Worm (Caenorhabditis elegans) whole organism, L2 larva: Measurements from ENCODE around the gene shw-3.

ENCODE experiments used
- F13H6.1 ChIP-seq: sonication (generic microtip); optimal IDR thresholded peaks from 2 replicates; lab custom pipeline; 2016; ENCODE audit warnings: missing genetic modification characterization, missing compliant biosample characterization
- ama-1 ChIP-seq: fragments of 150-350 bp; optimal IDR thresholded peaks from 2 replicates; lab custom pipeline; 2018; ENCODE audit warnings: inconsistent platforms
- ceh-16 ChIP-seq: fragments of 150-350 bp; optimal IDR thresholded peaks from 2 replicates; lab custom pipeline; 2014; ENCODE audit warnings: missing biosample characterization, missing genetic modification characterization
- egl-27 ChIP-seq: sonication (generic microtip); optimal IDR thresholded peaks from 3 replicates; lab custom pipeline; 2017; ENCODE audit warnings: missing biosample characterization, missing genetic modification reagents, missing genetic modification characterization
- lin-13 ChIP-seq: fragments of 150-350 bp; optimal IDR thresholded peaks from 2 replicates; lab custom pipeline; 2014; ENCODE audit warnings: missing biosample characterization, missing genetic modification reagents, missing genetic modification characterization
- lin-39 ChIP-seq: fragments of 150-350 bp; optimal IDR thresholded peaks from 2 replicates; lab custom pipeline; 2014; ENCODE audit warnings: missing biosample characterization, missing genetic modification reagents, missing genetic modification characterization
- mab-5 ChIP-seq: fragments of 150-350 bp; optimal IDR thresholded peaks from 2 replicates; lab custom pipeline; 2014; ENCODE audit warnings: missing biosample characterization, missing genetic modification characterization
- mdl-1 ChIP-seq, 2 experiments: fragments of 150-350 bp in 1 of 2; sonication (generic microtip) in 1 of 2; optimal IDR thresholded peaks; 2 replicates each; lab custom pipeline; 2017; ENCODE audit warnings: missing biosample characterization in 2 of 2, missing genetic modification characterization in 2 of 2
- nhr-237 ChIP-seq: fragments of 150-350 bp; optimal IDR thresholded peaks from 2 replicates; lab custom pipeline; 2014; ENCODE audit warnings: missing biosample characterization, missing genetic modification characterization
- nhr-77 ChIP-seq: fragments of 150-350 bp; optimal IDR thresholded peaks from 2 replicates; lab custom pipeline; 2014; ENCODE audit warnings: missing biosample characterization, missing genetic modification characterization
- peb-1 ChIP-seq: fragments of 150-350 bp; optimal IDR thresholded peaks from 2 replicates; lab custom pipeline; 2014; ENCODE audit warnings: missing biosample characterization, missing genetic modification characterization
- unc-39 ChIP-seq: fragments of 150-350 bp; optimal IDR thresholded peaks from 2 replicates; lab custom pipeline; 2014; ENCODE audit warnings: missing biosample characterization, missing genetic modification characterization

ce11 chrV:12992891-12993290, 5.9 kb upstream of the shw-3 start, which contains the start of the genes F15B9.11 and dsl-7:
- TF ChIP-seq unc-39 (tag; lab: Kevin White, UChicago) (no peak), lin-39 (tag; lab: Kevin White, UChicago) (no peak), nhr-77 (no peak), nhr-237 (tag; lab: Kevin White, UChicago) (no peak), F13H6.1 (tag; lab: Kevin White, UChicago) (no peak), mab-5 (tag; lab: Kevin White, UChicago) (no peak), ama-1 (lab: Kevin White, UChicago) (no peak), lin-13 (no peak), ceh-16 (tag; lab: Kevin White, UChicago) (no peak), mdl-1 (tag; optimal IDR thresholded peaks at IDR 0.05; lab: Kevin White, UChicago) (no peak), egl-27 (tag; lab: Kevin White, UChicago) (no peak), peb-1 (no peak)
